Fruit fly (Drosophila melanogaster): Measurements from ENCODE around the gene CG18766.

- TF ChIP-seq pan (optimal IDR thresholded peaks at IDR 0.05) (no peak), EcR (GFP tag; optimal IDR thresholded peaks at IDR 0.05) (no peak)
These were observed 38.6 kb upstream of the CG18766 start, which contains the start of gene CG3368 for dm6 chr3R:27283645-27284044.

Data from whole organism.